Worm (Caenorhabditis elegans): ENCODE results near the gene sma-4.

ce11 chrIII:5834053-5834452 is 18.0 kb downstream of the sma-4 start, which contains the start of gene R12B2.6:
- TF ChIP-seq T22C8.4 (GFP tag; IDR thresholded peaks at IDR 0.05) (no peak), med-1 (GFP tag; optimal IDR thresholded peaks at IDR 0.05; ENCODE audit: insufficient read depth) (no peak), cog-1 (tag; optimal IDR thresholded peaks at IDR 0.05) (no peak), flt-1 (GFP tag; IDR thresholded peaks at IDR 0.05) (no peak), tab-1 (GFP tag; IDR thresholded peaks at IDR 0.05) (no peak)

Measured in whole organism, midembryonic.